Fruit fly (Drosophila melanogaster): ENCODE data around the gene PLCXD.

Gene PLCXD

dm6 chr2L:12005436-12006396 is 43.5 kb upstream of the PLCXD start:
- peak; percentile 1 for TF ChIP-seq rgr (GFP tag; optimal IDR thresholded peaks at IDR 0.05)
- TF ChIP-seq Hr78 (GFP tag; optimal IDR thresholded peaks at IDR 0.05) = no peak
- TF ChIP-seq jim (GFP tag; optimal IDR thresholded peaks at IDR 0.05) = no peak
- TF ChIP-seq woc (GFP tag; optimal IDR thresholded peaks at IDR 0.05) = no peak
- no peak for TF ChIP-seq tai (GFP tag; optimal IDR thresholded peaks at IDR 0.05)
- peak; percentile 23 for TF ChIP-seq fru (GFP tag; optimal IDR thresholded peaks at IDR 0.05)
- peak; percentile 59 to 62 for TF ChIP-seq dl (GFP tag; optimal IDR thresholded peaks at IDR 0.05; ENCODE audit: insufficient read depth in 1 of 2, partially characterized antibody in 2 of 2)
- TF ChIP-seq dsf (GFP tag; optimal IDR thresholded peaks at IDR 0.05; ENCODE audit: borderline replicate concordance) = no peak
- TF ChIP-seq CG9705 (GFP tag; optimal IDR thresholded peaks at IDR 0.05) = no peak
- no peak for TF ChIP-seq CrebA (GFP tag; optimal IDR thresholded peaks at IDR 0.05; ENCODE audit: borderline replicate concordance)
- peak; percentile 40 for TF ChIP-seq Jra (GFP tag; optimal IDR thresholded peaks at IDR 0.05)
- TF ChIP-seq GATAd (GFP tag; optimal IDR thresholded peaks at IDR 0.05) = no peak
- TF ChIP-seq br (GFP tag; optimal IDR thresholded peaks at IDR 0.05) = peak; percentile 59
- no peak for TF ChIP-seq Dif (GFP tag; optimal IDR thresholded peaks at IDR 0.05; ENCODE audit: partially characterized antibody)
- TF ChIP-seq HLH106 (tag; optimal IDR thresholded peaks at IDR 0.05) = no peak
- no peak for TF ChIP-seq N (GFP tag; optimal IDR thresholded peaks at IDR 0.05)
- TF ChIP-seq OdsH (GFP tag; optimal IDR thresholded peaks at IDR 0.05) = no peak
- no peak for TF ChIP-seq sv (GFP tag; optimal IDR thresholded peaks at IDR 0.05)
- TF ChIP-seq Myc (optimal IDR thresholded peaks at IDR 0.05) = no peak
- TF ChIP-seq lola (GFP tag; optimal IDR thresholded peaks at IDR 0.05) = no peak
- TF ChIP-seq Mio (GFP tag; optimal IDR thresholded peaks at IDR 0.05) = no peak
- TF ChIP-seq h (GFP tag; optimal IDR thresholded peaks at IDR 0.05) = no peak
- TF ChIP-seq ey (GFP tag; optimal IDR thresholded peaks at IDR 0.05) = no peak
- no peak for TF ChIP-seq Rel (GFP tag; optimal IDR thresholded peaks at IDR 0.05)
- TF ChIP-seq Rel (tag; optimal IDR thresholded peaks at IDR 0.05) = peak; percentile 100
- peak; percentile 27 for TF ChIP-seq Sp1 (GFP tag; optimal IDR thresholded peaks at IDR 0.05)
- no peak for TF ChIP-seq dmrt93B (GFP tag; optimal IDR thresholded peaks at IDR 0.05)
- TF ChIP-seq usp (GFP tag; optimal IDR thresholded peaks at IDR 0.05) = no peak
- TF ChIP-seq sage (GFP tag; optimal IDR thresholded peaks at IDR 0.05) = peak; percentile 53
- TF ChIP-seq pan (optimal IDR thresholded peaks at IDR 0.05) = no peak
- no peak for TF ChIP-seq CG32264 (GFP tag; optimal IDR thresholded peaks at IDR 0.05)
- TF ChIP-seq Dfd (GFP tag; optimal IDR thresholded peaks at IDR 0.05) = no peak
- TF ChIP-seq psq (GFP tag; optimal IDR thresholded peaks at IDR 0.05) = peak; percentile 5
- TF ChIP-seq Hr83 (GFP tag; optimal IDR thresholded peaks at IDR 0.05; ENCODE audit: poor library complexity, severe bottlenecking) = no peak
- no peak for TF ChIP-seq Vsx2 (GFP tag; optimal IDR thresholded peaks at IDR 0.05; ENCODE audit: partially characterized antibody)
- no peak for TF ChIP-seq Hnf4 (GFP tag; optimal IDR thresholded peaks at IDR 0.05)
- no peak for TF ChIP-seq Abd-B (GFP tag; optimal IDR thresholded peaks at IDR 0.05)
- TF ChIP-seq brk (GFP tag; optimal IDR thresholded peaks at IDR 0.05) = no peak
- no peak for TF ChIP-seq foxo (GFP tag; optimal IDR thresholded peaks at IDR 0.05)

All from whole organism, wandering third instar larva.